Worm (Caenorhabditis elegans): ENCODE measurements around the gene Y67A10A.2.

- TF ChIP-seq him-1 (tag; optimal IDR thresholded peaks at IDR 0.05) (no peak), dao-5 (tag; optimal IDR thresholded peaks at IDR 0.05) (no peak)
Measured at ce11 chrIV:14305813-14306212, 32.0 kb upstream of the Y67A10A.2 start.
